Worm (Caenorhabditis elegans) whole organism, late embryonic: ENCODE results near the gene clec-70.

Experiments
- C08G9.2 ChIP-seq: sonication (generic microtip); optimal IDR thresholded peaks from 2 replicates; lab custom pipeline; 2016; ENCODE audit warnings: mild to moderate bottlenecking, missing genetic modification characterization, moderate library complexity, missing compliant biosample characterization
- Y22D7AL.16 ChIP-seq: sonication (generic microtip); optimal IDR thresholded peaks from 2 replicates; lab custom pipeline; 2016; ENCODE audit warnings: missing genetic modification characterization, missing compliant biosample characterization
- ahr-1 ChIP-seq: sonication (generic microtip); optimal IDR thresholded peaks from 2 replicates; lab custom pipeline; 2016; ENCODE audit warnings: missing genetic modification characterization, missing compliant biosample characterization
- ceh-14 ChIP-seq: sonication (generic microtip); optimal IDR thresholded peaks from 2 replicates; lab custom pipeline; 2016; ENCODE audit warnings: missing genotype, missing genetic modification characterization, missing compliant biosample characterization
- ceh-19 ChIP-seq: fragments of 200-800 bp; sonication (Bioruptor generic); optimal IDR thresholded peaks from 2 replicates; lab custom pipeline; 2018; ENCODE audit warnings: mild to moderate bottlenecking, missing genetic modification characterization, missing compliant biosample characterization
- ceh-22 ChIP-seq: sonication (generic microtip); optimal IDR thresholded peaks from 2 replicates; lab custom pipeline; 2017; ENCODE audit warnings: missing biosample characterization, missing genetic modification characterization
- ceh-24 ChIP-seq: sonication (generic microtip); optimal IDR thresholded peaks from 2 replicates; lab custom pipeline; 2016; ENCODE audit warnings: mild to moderate bottlenecking, missing genetic modification characterization, missing compliant biosample characterization
- ceh-30 ChIP-seq: fragments of 150-350 bp; optimal IDR thresholded peaks from 2 replicates; lab custom pipeline; 2014; ENCODE audit warnings: missing biosample characterization, missing genetic modification characterization
- ceh-45 ChIP-seq: fragments of 200-800 bp; sonication (Bioruptor generic); IDR thresholded peaks from 2 replicates; pipeline ENCODE4 v1.3.6; 2022; ENCODE audit warnings: missing genetic modification reagents, missing genetic modification characterization, missing compliant biosample characterization
- ceh-9 ChIP-seq: sonication (generic microtip); optimal IDR thresholded peaks from 2 replicates; lab custom pipeline; 2016; ENCODE audit warnings: mild to moderate bottlenecking, missing genetic modification characterization, inconsistent platforms, missing compliant biosample characterization
- dmd-4 ChIP-seq: sonication (generic microtip); optimal IDR thresholded peaks from 2 replicates; lab custom pipeline; 2016; ENCODE audit warnings: borderline replicate concordance, missing genetic modification characterization, missing compliant biosample characterization
- dve-1 ChIP-seq: sonication (generic microtip); optimal IDR thresholded peaks from 2 replicates; lab custom pipeline; 2017; ENCODE audit warnings: antibody characterized with exemption, mild to moderate bottlenecking, missing genetic modification characterization, missing compliant biosample characterization
- eyg-1 ChIP-seq: sonication (generic microtip); optimal IDR thresholded peaks from 2 replicates; lab custom pipeline; 2016; ENCODE audit warnings: missing genotype, missing genetic modification characterization, missing compliant biosample characterization
- fkh-6 ChIP-seq: sonication (generic microtip); optimal IDR thresholded peaks from 2 replicates; lab custom pipeline; 2016; ENCODE audit warnings: missing genetic modification characterization, missing compliant biosample characterization
- hlh-15 ChIP-seq: sonication (generic microtip); optimal IDR thresholded peaks from 2 replicates; lab custom pipeline; 2016; ENCODE audit warnings: missing genetic modification characterization, missing compliant biosample characterization
- hlh-6 ChIP-seq: sonication (generic microtip); optimal IDR thresholded peaks from 2 replicates; lab custom pipeline; 2016; ENCODE audit warnings: missing genotype, missing genetic modification characterization, missing compliant biosample characterization
- hlh-8 ChIP-seq: sonication (generic microtip); optimal IDR thresholded peaks from 2 replicates; lab custom pipeline; 2016; ENCODE audit warnings: missing genotype, missing genetic modification characterization, missing compliant biosample characterization
- madf-2 ChIP-seq: sonication (generic microtip); optimal IDR thresholded peaks from 2 replicates; lab custom pipeline; 2017; ENCODE audit warnings: missing genetic modification characterization, missing compliant biosample characterization
- mec-3 ChIP-seq: sonication (generic microtip); optimal IDR thresholded peaks from 2 replicates; lab custom pipeline; 2016; ENCODE audit warnings: borderline replicate concordance, missing genetic modification characterization, missing compliant biosample characterization
- nfya-1 ChIP-seq: sonication (generic microtip); optimal IDR thresholded peaks from 2 replicates; lab custom pipeline; 2017; ENCODE audit warnings: missing genetic modification characterization, mild to moderate bottlenecking, missing compliant biosample characterization, antibody characterized with exemption, moderate library complexity
- nhr-232 ChIP-seq: sonication (generic microtip); optimal IDR thresholded peaks from 2 replicates; lab custom pipeline; 2016; ENCODE audit warnings: missing genetic modification characterization, missing compliant biosample characterization
- odd-2 ChIP-seq: sonication (generic microtip); optimal IDR thresholded peaks from 2 replicates; lab custom pipeline; 2017; ENCODE audit warnings: antibody characterized with exemption, mild to moderate bottlenecking, missing genetic modification characterization, missing compliant biosample characterization
- pat-9 ChIP-seq: fragments of 200-800 bp; sonication (Bioruptor generic); optimal IDR thresholded peaks from 2 replicates; lab custom pipeline; 2018; ENCODE audit warnings: mild to moderate bottlenecking, missing genetic modification characterization, moderate library complexity, missing compliant biosample characterization
- pax-1 ChIP-seq: fragments of 150-350 bp; optimal IDR thresholded peaks from 2 replicates; lab custom pipeline; 2014; ENCODE audit warnings: missing biosample characterization, missing genetic modification characterization
- pha-4 ChIP-seq: fragments of 150-350 bp; optimal IDR thresholded peaks from 2 replicates; lab custom pipeline; 2018; ENCODE audit warnings: missing biosample characterization, missing genetic modification reagents, missing genetic modification characterization
- pqm-1 ChIP-seq: sonication (generic microtip); optimal IDR thresholded peaks from 2 replicates; lab custom pipeline; 2016; ENCODE audit warnings: missing genetic modification characterization, missing compliant biosample characterization
- pros-1 ChIP-seq: fragments of 150-350 bp; optimal IDR thresholded peaks from 2 replicates; lab custom pipeline; 2014; ENCODE audit warnings: missing biosample characterization, missing genetic modification reagents, missing genetic modification characterization
- ref-2 ChIP-seq: sonication (generic microtip); optimal IDR thresholded peaks from 2 replicates; lab custom pipeline; 2016; ENCODE audit warnings: missing genetic modification characterization, missing compliant biosample characterization
- sdc-2 ChIP-seq: sonication (generic microtip); optimal IDR thresholded peaks from 2 replicates; lab custom pipeline; 2016; ENCODE audit warnings: missing genotype, missing genetic modification characterization, missing compliant biosample characterization
- tbx-2 ChIP-seq: sonication (generic microtip); optimal IDR thresholded peaks from 2 replicates; lab custom pipeline; 2016; ENCODE audit warnings: missing genetic modification characterization, missing compliant biosample characterization
- ttx-3 ChIP-seq: sonication (generic microtip); optimal IDR thresholded peaks from 2 replicates; lab custom pipeline; 2016; ENCODE audit warnings: missing genetic modification reagents, missing genetic modification characterization, missing compliant biosample characterization
- unc-42 ChIP-seq: sonication (generic microtip); optimal IDR thresholded peaks from 2 replicates; lab custom pipeline; 2016; ENCODE audit warnings: missing genotype, missing genetic modification characterization, missing compliant biosample characterization
- unc-55 ChIP-seq: sonication (generic microtip); optimal IDR thresholded peaks from 2 replicates; lab custom pipeline; 2017; ENCODE audit warnings: missing biosample characterization, missing genetic modification reagents, missing genetic modification characterization
- unc-86 ChIP-seq: sonication (generic microtip); optimal IDR thresholded peaks from 2 replicates; lab custom pipeline; 2016; ENCODE audit warnings: missing genetic modification characterization, missing compliant biosample characterization
- zip-5 ChIP-seq: sonication (generic microtip); optimal IDR thresholded peaks from 2 replicates; lab custom pipeline; 2016; ENCODE audit warnings: missing genetic modification characterization, missing compliant biosample characterization

Gene clec-70

ce11 chrIV:3914462-3914861 is 18.0 kb upstream of the clec-70 start, which contains the start of gene F56D6.19:
Gene F56D6.19 (plus strand): TSS chrIV:3914762.
- no peak for TF ChIP-seq hlh-15 (tag; lab: Kevin White, UChicago)
- no peak for TF ChIP-seq fkh-6
- TF ChIP-seq ceh-9 (tag; lab: Kevin White, UChicago): no peak
- TF ChIP-seq pqm-1 (tag; lab: Kevin White, UChicago): no peak
- no peak for TF ChIP-seq hlh-6

- TF ChIP-seq ceh-45 (GFP tag; lab: Robert Waterston, UW): no peak
- TF ChIP-seq hlh-6: no peak
- TF ChIP-seq eyg-1 (tag; lab: Kevin White, UChicago): no peak
- no peak for TF ChIP-seq pat-9 (tag; lab: Kevin White, UChicago)
- no peak for TF ChIP-seq ceh-22
- TF ChIP-seq unc-55 (GFP tag; lab: Kevin White, UChicago): no peak
- TF ChIP-seq dmd-4 (tag; lab: Kevin White, UChicago): no peak
- TF ChIP-seq nhr-232: no peak
- no peak for TF ChIP-seq pqm-1 (tag; lab: Kevin White, UChicago)
These were observed 17.2 kb upstream of the clec-70 start, which contains the start of gene srz-20 for ce11 chrIV:3915296-3915695. Gene srz-20 (plus strand): TSS chrIV:3915596.

ce11 chrIV:3917405-3917804 is 15.1 kb upstream of the clec-70 start, which contains the start of gene F56D6.14:
Gene F56D6.14 (plus strand): TSS chrIV:3917705.
- no peak for TF ChIP-seq unc-42 (tag; lab: Kevin White, UChicago)
- TF ChIP-seq nfya-1: no peak
- TF ChIP-seq Y22D7AL.16: no peak
- TF ChIP-seq pros-1: no peak
- no peak for TF ChIP-seq ceh-19 (GFP tag; lab: Kevin White, UChicago)
- no peak for TF ChIP-seq eyg-1 (tag; lab: Kevin White, UChicago)
- no peak for TF ChIP-seq ttx-3 (tag; lab: Kevin White, UChicago)
- TF ChIP-seq mec-3 (tag; lab: Kevin White, UChicago): no peak
- no peak for TF ChIP-seq odd-2
- no peak for TF ChIP-seq zip-5
- TF ChIP-seq ceh-14: no peak
- no peak for TF ChIP-seq ceh-22
- TF ChIP-seq hlh-8 (tag; lab: Kevin White, UChicago): no peak
- TF ChIP-seq ceh-24 (tag; lab: Kevin White, UChicago): no peak
- TF ChIP-seq unc-55 (GFP tag; lab: Kevin White, UChicago): no peak
- no peak for TF ChIP-seq hlh-15 (tag; lab: Kevin White, UChicago)

ce11 chrIV:3918160-3918559 is 14.3 kb upstream of the clec-70 start, which contains the start of gene F56D6.23:
Gene F56D6.23 (plus strand): TSS chrIV:3918460.
- TF ChIP-seq nfya-1 (no peak), unc-86 (tag; lab: Kevin White, UChicago) (no peak)

- TF ChIP-seq pat-9 (tag; lab: Kevin White, UChicago) (no peak), Y22D7AL.16 (no peak), ceh-30 (no peak), tbx-2 (tag; lab: Kevin White, UChicago) (no peak), unc-86 (tag; lab: Kevin White, UChicago) (no peak), C08G9.2 (no peak), hlh-15 (tag; lab: Kevin White, UChicago) (no peak), madf-2 (tag; lab: Kevin White, UChicago) (no peak), dve-1 (no peak), ref-2 (tag; lab: Kevin White, UChicago) (no peak), sdc-2 (tag; lab: Kevin White, UChicago) (no peak), pha-4 (tag; lab: Kevin White, UChicago) (no peak), pax-1 (tag; lab: Kevin White, UChicago) (no peak), ahr-1 (no peak)
These were observed 13.0 kb upstream of the clec-70 start, which contains the start of gene srz-19 for ce11 chrIV:3919506-3919905. Gene srz-19 (plus strand): TSS chrIV:3919806.
